Worm (Caenorhabditis elegans) whole organism, early embryonic: ENCODE results near the gene ZK686.1.

Experiments
- B0310.2 ChIP-seq: sonication (generic microtip); optimal IDR thresholded peaks from 2 replicates; lab custom pipeline; 2016; ENCODE audit warnings: mild to moderate bottlenecking, missing genetic modification characterization, missing compliant biosample characterization
- F13C5.2 ChIP-seq: sonication (generic microtip); optimal IDR thresholded peaks from 2 replicates; lab custom pipeline; 2017; ENCODE audit warnings: mild to moderate bottlenecking, missing genetic modification characterization, inconsistent platforms, missing compliant biosample characterization
- aly-1 ChIP-seq: sonication (generic microtip); optimal IDR thresholded peaks from 2 replicates; lab custom pipeline; 2016; ENCODE audit warnings: missing genetic modification characterization, missing compliant biosample characterization
- ama-1 ChIP-seq: fragments of 150-350 bp; optimal IDR thresholded peaks from 2 replicates; lab custom pipeline; 2014
- ceh-13 ChIP-seq: fragments of 200-800 bp; sonication (Bioruptor generic); optimal IDR thresholded peaks from 2 replicates; lab custom pipeline; 2018; ENCODE audit warnings: mild to moderate bottlenecking, missing genetic modification characterization, missing compliant biosample characterization
- ceh-36 ChIP-seq: sonication (generic microtip); optimal IDR thresholded peaks from 2 replicates; lab custom pipeline; 2016; ENCODE audit warnings: missing genetic modification characterization, inconsistent platforms, missing compliant biosample characterization
- ets-7 ChIP-seq: sonication (generic microtip); optimal IDR thresholded peaks from 2 replicates; lab custom pipeline; 2016; ENCODE audit warnings: missing genotype, missing genetic modification characterization, missing compliant biosample characterization
- flt-1 ChIP-seq: fragments of 200-800 bp; sonication (Bioruptor generic); IDR thresholded peaks from 2 replicates; pipeline ENCODE4 v1.3.6; 2022; ENCODE audit warnings: missing genetic modification characterization, missing compliant biosample characterization
- hmbx-1 ChIP-seq: sonication (generic microtip); optimal IDR thresholded peaks from 2 replicates; lab custom pipeline; 2016; ENCODE audit warnings: mild to moderate bottlenecking, missing genetic modification characterization, missing compliant biosample characterization
- hmg-4 ChIP-seq: fragments of 200-800 bp; sonication (Bioruptor generic); optimal IDR thresholded peaks from 2 replicates; lab custom pipeline; 2018; ENCODE audit warnings: mild to moderate bottlenecking, missing genetic modification characterization, missing compliant biosample characterization
- hnd-1 ChIP-seq: sonication (generic microtip); optimal IDR thresholded peaks from 2 replicates; lab custom pipeline; 2016; ENCODE audit warnings: missing genetic modification characterization, missing compliant biosample characterization
- pes-1 ChIP-seq: fragments of 200-800 bp; sonication (Bioruptor generic); IDR thresholded peaks from 2 replicates; pipeline ENCODE4 v1.3.6; 2022; ENCODE audit warnings: missing genetic modification reagents, missing genetic modification characterization, missing compliant biosample characterization
- scrt-1 ChIP-seq: fragments of 200-800 bp; sonication (Bioruptor generic); IDR thresholded peaks from 2 replicates; pipeline ENCODE4 v1.3.6; 2022; ENCODE audit warnings: missing genetic modification characterization, missing compliant biosample characterization
- sea-1 ChIP-seq: fragments of 200-800 bp; sonication (Bioruptor generic); conservative IDR thresholded peaks from 2 replicates; pipeline ENCODE4 v1.3.6; 2022; ENCODE audit warnings: missing genetic modification characterization, missing compliant biosample characterization
- tbx-11 ChIP-seq: fragments of 200-800 bp; sonication (Bioruptor generic); IDR thresholded peaks from 2 replicates; pipeline ENCODE4 v1.3.6; 2022; ENCODE audit warnings: missing genetic modification characterization, missing compliant biosample characterization
- tbx-37 ChIP-seq: fragments of 200-800 bp; sonication (Bioruptor generic); conservative IDR thresholded peaks from 2 replicates; pipeline ENCODE4 v1.3.6; 2022; ENCODE audit warnings: missing genetic modification reagents, missing genetic modification characterization, missing compliant biosample characterization
- tra-4 ChIP-seq: sonication (generic microtip); optimal IDR thresholded peaks from 2 replicates; lab custom pipeline; 2017; ENCODE audit warnings: missing genetic modification characterization, missing compliant biosample characterization

Gene ZK686.1

ce11 chrIII:7816463-7816862 lies 43.5 kb downstream of the ZK686.1 start:
- TF ChIP-seq tra-4 (tag; lab: Kevin White, UChicago), result no peak
- no peak for TF ChIP-seq aly-1

ce11 chrIII:7818965-7819364 lies 46.0 kb downstream of the ZK686.1 start:
- no peak for TF ChIP-seq B0310.2
- TF ChIP-seq ets-7 (tag; lab: Kevin White, UChicago), result no peak
- no peak for TF ChIP-seq ama-1 (lab: Kevin White, UChicago)
- no peak for TF ChIP-seq tbx-37 (GFP tag; lab: Robert Waterston, UW)
- no peak for TF ChIP-seq hnd-1 (tag; lab: Kevin White, UChicago)
- TF ChIP-seq sea-1, result no peak
- TF ChIP-seq hmg-4 (GFP tag; lab: Kevin White, UChicago), result no peak
- no peak for TF ChIP-seq scrt-1 (GFP tag; lab: Robert Waterston, UW)
- TF ChIP-seq pes-1 (GFP tag; lab: Robert Waterston, UW), result no peak
- no peak for TF ChIP-seq F13C5.2 (tag; lab: Kevin White, UChicago)
- no peak for TF ChIP-seq hmbx-1 (tag; lab: Kevin White, UChicago)
- TF ChIP-seq ceh-13, result no peak
- no peak for TF ChIP-seq tbx-11 (GFP tag; lab: Robert Waterston, UW)
- TF ChIP-seq aly-1, result no peak
- TF ChIP-seq ceh-36 (tag; lab: Kevin White, UChicago), result no peak
- no peak for TF ChIP-seq tra-4 (tag; lab: Kevin White, UChicago)
- no peak for TF ChIP-seq flt-1 (GFP tag; lab: Robert Waterston, UW)

- TF ChIP-seq ceh-36 (tag; lab: Kevin White, UChicago) (no peak), ceh-13 (no peak), flt-1 (GFP tag; lab: Robert Waterston, UW) (no peak), hnd-1 (tag; lab: Kevin White, UChicago) (no peak), hmbx-1 (tag; lab: Kevin White, UChicago) (no peak), aly-1 (no peak), sea-1 (no peak), tbx-37 (GFP tag; lab: Robert Waterston, UW) (no peak), B0310.2 (no peak), hmg-4 (GFP tag; lab: Kevin White, UChicago) (no peak), tra-4 (tag; lab: Kevin White, UChicago) (no peak), scrt-1 (GFP tag; lab: Robert Waterston, UW) (no peak), pes-1 (GFP tag; lab: Robert Waterston, UW) (no peak), F13C5.2 (tag; lab: Kevin White, UChicago) (no peak), ama-1 (lab: Kevin White, UChicago) (no peak), ets-7 (tag; lab: Kevin White, UChicago) (no peak)
These were observed 46.9 kb downstream of the ZK686.1 start for ce11 chrIII:7819866-7820265.

ce11 chrIII:7823285-7823684 lies 50.4 kb downstream of the ZK686.1 start:
- TF ChIP-seq F13C5.2 (tag; lab: Kevin White, UChicago) (no peak), pes-1 (GFP tag; lab: Robert Waterston, UW) (no peak), B0310.2 (no peak), flt-1 (GFP tag; lab: Robert Waterston, UW) (no peak), hmg-4 (GFP tag; lab: Kevin White, UChicago) (no peak), ceh-13 (no peak), tra-4 (tag; lab: Kevin White, UChicago) (no peak), tbx-37 (GFP tag; lab: Robert Waterston, UW) (no peak), hmbx-1 (tag; lab: Kevin White, UChicago) (no peak), ets-7 (tag; lab: Kevin White, UChicago) (no peak), sea-1 (no peak)
